Fruit fly (Drosophila melanogaster): Measurements from ENCODE around the gene mRpL9.
A peak's percentile ranks its signal among the peaks of the same experiment; 100 is the strongest.

DNA sequence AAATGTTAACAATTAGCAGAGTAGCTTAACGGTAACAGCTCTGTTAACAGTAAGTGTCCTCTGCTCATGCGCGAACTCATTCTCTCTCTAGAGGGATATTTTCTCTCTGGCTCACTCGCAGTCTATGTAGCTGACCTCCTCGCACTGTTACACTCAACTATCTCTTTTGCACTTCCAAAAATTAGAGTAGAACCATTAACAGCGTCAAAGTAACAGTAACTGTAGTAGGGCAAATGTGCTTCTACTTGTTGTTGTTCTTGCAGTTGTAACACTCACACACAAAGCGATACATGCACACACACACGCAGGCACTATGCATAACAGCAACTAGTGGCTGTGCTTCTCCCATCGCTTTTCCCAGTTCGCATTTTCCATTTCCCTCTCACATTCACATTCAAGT lies 48.5 kb downstream of the mRpL9 start:
- TF ChIP-seq CG17328 (GFP tag; IDR thresholded peaks at IDR 0.05) (no peak), gfzf (GFP tag; optimal IDR thresholded peaks at IDR 0.05) (no peak), CG10321 (GFP tag; IDR thresholded peaks at IDR 0.05) (peak; percentile 91), en (GFP tag; optimal IDR thresholded peaks at IDR 0.05) (no peak), CG12744 (GFP tag; optimal IDR thresholded peaks at IDR 0.05) (no peak), CG15479 (GFP tag; optimal IDR thresholded peaks at IDR 0.05) (no peak), Dfd (GFP tag; optimal IDR thresholded peaks at IDR 0.05) (no peak), CG2889 (GFP tag; IDR thresholded peaks at IDR 0.05) (no peak)
